Worm (Caenorhabditis elegans): ENCODE measurements around the gene sri-2.

ce11 chrV:15967542-15967941, 2.5 kb upstream of the sri-2 start, which contains the start of gene sri-1:
- TF ChIP-seq dao-5 (tag; optimal IDR thresholded peaks at IDR 0.05), result no peak
- no peak for TF ChIP-seq W03F9.2 (tag; optimal IDR thresholded peaks at IDR 0.05)
